Worm (Caenorhabditis elegans) whole organism, L4 larva: ENCODE results near the gene F28C6.8.

Experiments
- F10B5.3 ChIP-seq: sonication (generic microtip); optimal IDR thresholded peaks from 2 replicates; lab custom pipeline; 2016; ENCODE audit warnings: mild to moderate bottlenecking, missing genetic modification characterization, missing compliant biosample characterization
- F26F4.8 ChIP-seq: fragments of 200-800 bp; sonication (Bioruptor generic); conservative IDR thresholded peaks from 2 replicates; pipeline ENCODE4 v1.3.6; 2022; ENCODE audit warnings: missing genetic modification characterization, missing compliant biosample characterization
- F44E2.7 ChIP-seq: fragments of 200-800 bp; sonication (Bioruptor generic); IDR thresholded peaks from 2 replicates; pipeline ENCODE4 v2.1.2; 2022; ENCODE audit warnings: missing genetic modification characterization, missing compliant biosample characterization
- F49E8.2 ChIP-seq: sonication (generic microtip); optimal IDR thresholded peaks from 2 replicates; lab custom pipeline; 2016; ENCODE audit warnings: missing compliant biosample characterization, mild to moderate bottlenecking, missing genetic modification characterization, borderline replicate concordance
- R02D3.7 ChIP-seq: fragments of 150-350 bp; sonication (generic microtip); optimal IDR thresholded peaks from 3 replicates; lab custom pipeline; 2014; ENCODE audit warnings: missing biosample characterization, missing genetic modification characterization
- T20F7.1 ChIP-seq: fragments of 200-800 bp; sonication (Bioruptor generic); optimal IDR thresholded peaks from 2 replicates; lab custom pipeline; 2018; ENCODE audit warnings: mild to moderate bottlenecking, missing genetic modification characterization, missing compliant biosample characterization
- T26A8.4 ChIP-seq: fragments of 200-800 bp; sonication (Bioruptor generic); IDR thresholded peaks from 2 replicates; pipeline ENCODE4 v1.3.6; 2022; ENCODE audit warnings: missing genetic modification characterization, missing compliant biosample characterization
- Y48G9A.11 ChIP-seq: fragments of 200-800 bp; sonication (Bioruptor generic); IDR thresholded peaks from 2 replicates; pipeline ENCODE4 v1.3.6; 2022; ENCODE audit warnings: missing genetic modification reagents, missing genetic modification characterization, missing compliant biosample characterization
- Y5F2A.4 ChIP-seq: fragments of 200-800 bp; sonication (Bioruptor generic); optimal IDR thresholded peaks from 2 replicates; lab custom pipeline; 2018; ENCODE audit warnings: mild to moderate bottlenecking, missing genetic modification characterization, missing compliant biosample characterization
- Y75B8A.6 ChIP-seq: fragments of 200-800 bp; sonication (Bioruptor generic); IDR thresholded peaks from 2 replicates; pipeline ENCODE4 v1.3.6; 2022; ENCODE audit warnings: missing genetic modification reagents, missing genetic modification characterization, missing compliant biosample characterization
- ZK546.5 ChIP-seq, 2 experiments: sonication (generic microtip); optimal IDR thresholded peaks; 2 replicates each; lab custom pipeline; 2017; ENCODE audit warnings: missing biosample characterization in 2 of 2, missing genetic modification characterization in 2 of 2
- aha-1 ChIP-seq: fragments of 150-350 bp; peaks from one replicate; lab custom pipeline; 2014; ENCODE audit warnings: missing biosample characterization, missing genetic modification characterization
- aly-2 ChIP-seq: sonication (generic microtip); optimal IDR thresholded peaks from 2 replicates; lab custom pipeline; 2018; ENCODE audit warnings: missing biosample characterization, missing genetic modification characterization
- attf-4 ChIP-seq: sonication (generic microtip); optimal IDR thresholded peaks from 3 replicates; lab custom pipeline; 2017; ENCODE audit warnings: missing biosample characterization, missing genetic modification characterization
- ceh-62 ChIP-seq: sonication (generic microtip); optimal IDR thresholded peaks from 2 replicates; lab custom pipeline; 2017; ENCODE audit warnings: missing biosample characterization, missing genetic modification characterization
- ceh-82 ChIP-seq: sonication (generic microtip); optimal IDR thresholded peaks from 2 replicates; lab custom pipeline; 2017; ENCODE audit warnings: missing biosample characterization, missing genetic modification characterization
- daf-12 ChIP-seq: fragments of 150-350 bp; optimal IDR thresholded peaks from 2 replicates; lab custom pipeline; 2014; ENCODE audit warnings: missing biosample characterization, missing genetic modification reagents, missing genetic modification characterization
- daf-16 ChIP-seq, 3 experiments: sonication (generic microtip); optimal IDR thresholded peaks; 2 replicates each; lab custom pipeline; 2016 to 2017; ENCODE audit warnings: missing genetic modification characterization in 3 of 3, missing genetic modification reagents in 3 of 3, mild to moderate bottlenecking in 2 of 3, missing compliant biosample characterization in 2 of 3, missing biosample characterization in 1 of 3, moderate library complexity in 1 of 3
- daf-19 ChIP-seq: fragments of 200-800 bp; sonication (Bioruptor generic); conservative IDR thresholded peaks from 2 replicates; pipeline ENCODE4 v1.3.6; 2022; ENCODE audit warnings: missing genetic modification characterization, missing compliant biosample characterization
- dmd-8 ChIP-seq: fragments of 200-800 bp; sonication (Bioruptor generic); IDR thresholded peaks from 2 replicates; pipeline ENCODE4 v1.3.6; 2022; ENCODE audit warnings: missing genetic modification characterization, missing compliant biosample characterization
- dmd-9 ChIP-seq: fragments of 200-800 bp; sonication (Bioruptor generic); IDR thresholded peaks from 2 replicates; pipeline ENCODE4 v1.3.6; 2022; ENCODE audit warnings: missing genetic modification reagents, missing genetic modification characterization, missing compliant biosample characterization
- dpl-1 ChIP-seq: fragments of 150-350 bp; optimal IDR thresholded peaks from 2 replicates; lab custom pipeline; 2014; ENCODE audit warnings: missing biosample characterization, missing genetic modification reagents, missing genetic modification characterization
- dve-1 ChIP-seq: sonication (generic microtip); optimal IDR thresholded peaks from 2 replicates; lab custom pipeline; 2017; ENCODE audit warnings: antibody characterized with exemption, mild to moderate bottlenecking, missing genetic modification characterization, missing compliant biosample characterization; ENCODE audit not compliant: insufficient read depth
- egl-43 ChIP-seq: fragments of 200-800 bp; sonication (Bioruptor generic); IDR thresholded peaks from 2 replicates; pipeline ENCODE4 v1.3.6; 2022; ENCODE audit warnings: missing genetic modification reagents, missing genetic modification characterization, missing compliant biosample characterization
- fkh-10 ChIP-seq: fragments of 150-350 bp; optimal IDR thresholded peaks from 2 replicates; lab custom pipeline; 2014; ENCODE audit warnings: missing biosample characterization, missing genetic modification reagents, missing genetic modification characterization
- gei-8 ChIP-seq: fragments of 200-800 bp; sonication (Bioruptor generic); optimal IDR thresholded peaks from 2 replicates; lab custom pipeline; 2018; ENCODE audit warnings: mild to moderate bottlenecking, missing genetic modification characterization, missing compliant biosample characterization
- hlh-11 ChIP-seq: fragments of 200-800 bp; sonication (Bioruptor generic); optimal IDR thresholded peaks from 2 replicates; lab custom pipeline; 2018; ENCODE audit warnings: mild to moderate bottlenecking, missing genetic modification characterization, missing compliant biosample characterization
- hlh-30 ChIP-seq: sonication (generic microtip); optimal IDR thresholded peaks from 2 replicates; lab custom pipeline; 2017; ENCODE audit warnings: antibody characterized with exemption, mild to moderate bottlenecking, missing genetic modification characterization, missing compliant biosample characterization; ENCODE audit not compliant: insufficient read depth
- hmg-1.1 ChIP-seq: fragments of 200-800 bp; sonication (Bioruptor generic); IDR thresholded peaks from 2 replicates; pipeline ENCODE4 v1.3.6; 2022; ENCODE audit warnings: missing genetic modification reagents, missing genetic modification characterization, missing compliant biosample characterization
- lim-7 ChIP-seq: fragments of 200-800 bp; sonication (Bioruptor generic); IDR thresholded peaks from 2 replicates; pipeline ENCODE4 v1.3.6; 2022; ENCODE audit warnings: missing genetic modification characterization, missing compliant biosample characterization
- lin-39 ChIP-seq: fragments of 150-350 bp; optimal IDR thresholded peaks from 2 replicates; lab custom pipeline; 2014; ENCODE audit warnings: missing biosample characterization, missing genetic modification reagents, missing genetic modification characterization
- lsy-2 ChIP-seq, 2 experiments: fragments of 150-350 bp in 1 of 2; sonication (generic microtip) in 1 of 2; optimal IDR thresholded peaks; 2 replicates each; lab custom pipeline; 2014 to 2017; ENCODE audit warnings: missing biosample characterization in 2 of 2, missing genetic modification characterization in 2 of 2
- madf-5 ChIP-seq, 2 experiments: fragments of 200-800 bp; sonication (Bioruptor generic); IDR thresholded peaks; 2 replicates each; pipeline ENCODE4 v1.3.6; 2022; ENCODE audit warnings: missing compliant biosample characterization in 2 of 2, missing genetic modification characterization in 2 of 2
- madf-9 ChIP-seq: fragments of 200-800 bp; sonication (Bioruptor generic); conservative IDR thresholded peaks from 2 replicates; pipeline ENCODE4 v1.3.6; 2022; ENCODE audit warnings: missing genetic modification reagents, missing genetic modification characterization, missing compliant biosample characterization
- mxl-3 ChIP-seq: fragments of 200-800 bp; sonication (Bioruptor generic); optimal IDR thresholded peaks from 2 replicates; lab custom pipeline; 2018; ENCODE audit warnings: mild to moderate bottlenecking, missing genetic modification characterization, missing compliant biosample characterization
- nhr-10 ChIP-seq: fragments of 150-350 bp; optimal IDR thresholded peaks from 2 replicates; lab custom pipeline; 2014; ENCODE audit warnings: missing biosample characterization, missing genetic modification characterization
- nhr-102 ChIP-seq: sonication (generic microtip); optimal IDR thresholded peaks from 2 replicates; lab custom pipeline; 2016; ENCODE audit warnings: mild to moderate bottlenecking, missing genetic modification characterization, moderate library complexity, missing compliant biosample characterization
- nhr-11 ChIP-seq: fragments of 150-350 bp; optimal IDR thresholded peaks from 2 replicates; lab custom pipeline; 2014; ENCODE audit warnings: missing biosample characterization, missing genetic modification characterization
- nhr-111 ChIP-seq: fragments of 200-800 bp; sonication (Bioruptor generic); optimal IDR thresholded peaks from 2 replicates; lab custom pipeline; 2018; ENCODE audit warnings: mild to moderate bottlenecking, missing genetic modification characterization, missing compliant biosample characterization
- nhr-237 ChIP-seq: sonication (generic microtip); optimal IDR thresholded peaks from 2 replicates; lab custom pipeline; 2017; ENCODE audit warnings: missing biosample characterization, missing genetic modification characterization
- nhr-25 ChIP-seq: sonication (generic microtip); optimal IDR thresholded peaks from 2 replicates; lab custom pipeline; 2017; ENCODE audit warnings: missing genetic modification characterization, mild to moderate bottlenecking, missing compliant biosample characterization, antibody characterized with exemption, moderate library complexity, borderline replicate concordance; ENCODE audit not compliant: insufficient read depth
- nhr-48 ChIP-seq: sonication (generic microtip); optimal IDR thresholded peaks from 2 replicates; lab custom pipeline; 2016; ENCODE audit warnings: mild to moderate bottlenecking, missing genetic modification characterization, missing compliant biosample characterization
- nhr-76 ChIP-seq: fragments of 150-350 bp; optimal IDR thresholded peaks from 2 replicates; lab custom pipeline; 2014; ENCODE audit warnings: missing biosample characterization, missing genetic modification characterization
- pqm-1 ChIP-seq: sonication (generic microtip); optimal IDR thresholded peaks from 2 replicates; lab custom pipeline; 2017; ENCODE audit warnings: missing biosample characterization, missing genetic modification characterization
- saeg-2 ChIP-seq: fragments of 200-800 bp; sonication (Bioruptor generic); IDR thresholded peaks from 2 replicates; pipeline ENCODE4 v1.3.6; 2022; ENCODE audit warnings: missing genetic modification reagents, missing genetic modification characterization, missing compliant biosample characterization
- skn-1 ChIP-seq: fragments of 150-350 bp; optimal IDR thresholded peaks from 2 replicates; lab custom pipeline; 2014; ENCODE audit warnings: missing biosample characterization, missing genetic modification characterization
- snpc-1.2 ChIP-seq: fragments of 200-800 bp; sonication (Bioruptor generic); IDR thresholded peaks from 2 replicates; pipeline ENCODE4 v1.3.6; 2022; ENCODE audit warnings: missing genetic modification reagents, missing genetic modification characterization, missing compliant biosample characterization
- spr-1 ChIP-seq: sonication (generic microtip); optimal IDR thresholded peaks from 2 replicates; lab custom pipeline; 2016; ENCODE audit warnings: mild to moderate bottlenecking, missing genetic modification characterization, missing compliant biosample characterization
- spr-3 ChIP-seq: fragments of 200-800 bp; sonication (Bioruptor generic); optimal IDR thresholded peaks from 2 replicates; lab custom pipeline; 2018; ENCODE audit warnings: mild to moderate bottlenecking, missing genetic modification characterization, missing compliant biosample characterization
- tra-1 ChIP-seq: fragments of 200-800 bp; sonication (Bioruptor generic); IDR thresholded peaks from 2 replicates; pipeline ENCODE4 v1.3.6; 2022; ENCODE audit warnings: missing genetic modification reagents, missing genetic modification characterization, missing compliant biosample characterization
- zag-1 ChIP-seq: fragments of 150-350 bp; optimal IDR thresholded peaks from 2 replicates; lab custom pipeline; 2014; ENCODE audit warnings: missing biosample characterization, missing genetic modification characterization

Gene F28C6.8

ce11 chrII:8561227-8561626 lies 45.4 kb upstream of the F28C6.8 start, which contains the start of gene iff-2 (continued):
- TF ChIP-seq madf-9, result peak; percentile 95
- TF ChIP-seq nhr-237 (tag; lab: Kevin White, UChicago), result peak; percentile 83
- TF ChIP-seq fkh-10 (GFP tag; lab: Kevin White, UChicago), result peak; percentile 99
- TF ChIP-seq lsy-2 (tag; optimal IDR thresholded peaks at IDR 0.05; lab: Kevin White, UChicago), result peak; percentile 97 to 98
- peak; percentile 97 for TF ChIP-seq T20F7.1 (GFP tag; lab: Kevin White, UChicago)
- TF ChIP-seq T26A8.4 (GFP tag; lab: Robert Waterston, UW), result peak; percentile 97
- TF ChIP-seq daf-19 (GFP tag; lab: Robert Waterston, UW), result peak; percentile 71
- no peak; the same call in 1 of the 2 replicates for TF ChIP-seq Y48G9A.11 (GFP tag; lab: Robert Waterston, UW)
- peak; percentile 95 for TF ChIP-seq nhr-48
- peak; percentile 97 for TF ChIP-seq dpl-1
- no peak for TF ChIP-seq nhr-111 (GFP tag; lab: Kevin White, UChicago)
- TF ChIP-seq Y75B8A.6 (GFP tag; lab: Robert Waterston, UW), result peak; percentile 96
- TF ChIP-seq nhr-76 (tag; lab: Kevin White, UChicago), result peak; percentile 81
- TF ChIP-seq tra-1 (GFP tag; lab: Robert Waterston, UW), result peak; percentile 98
- no peak for TF ChIP-seq F49E8.2 (tag; lab: Kevin White, UChicago)
- TF ChIP-seq mxl-3 (GFP tag; lab: Kevin White, UChicago), result peak; percentile 100
- no peak for TF ChIP-seq F44E2.7 (GFP tag; lab: Robert Waterston, UW)
- TF ChIP-seq ceh-62 (tag; lab: Kevin White, UChicago), result no peak
- TF ChIP-seq nhr-25 (tag; lab: Kevin White, UChicago), result peak; percentile 97
- TF ChIP-seq R02D3.7 (tag; lab: Kevin White, UChicago), result peak; percentile 50
- TF ChIP-seq ceh-82 (tag; lab: Kevin White, UChicago), result peak; percentile 12
- peak; percentile 58 for TF ChIP-seq gei-8 (GFP tag; lab: Kevin White, UChicago)
- TF ChIP-seq zag-1 (tag; lab: Kevin White, UChicago), result peak; percentile 81
- TF ChIP-seq F26F4.8, result no peak
- TF ChIP-seq egl-43 (GFP tag; lab: Robert Waterston, UW), result no peak; the same call in 1 of the 2 replicates
- no peak for TF ChIP-seq lin-39
- TF ChIP-seq aly-2 (tag; lab: Kevin White, UChicago), result peak; percentile 19
- TF ChIP-seq F10B5.3 (tag; lab: Kevin White, UChicago), result peak; percentile 75
- TF ChIP-seq nhr-11 (tag; lab: Kevin White, UChicago), result peak; percentile 100
- peak; percentile 70; the same call in 1 of the 2 replicates for TF ChIP-seq lim-7
- no peak for TF ChIP-seq daf-12 (tag; lab: Kevin White, UChicago)
- TF ChIP-seq aha-1 (tag; lab: Kevin White, UChicago), result peak; percentile 100
- peak; percentile 95 for TF ChIP-seq skn-1 (tag; lab: Kevin White, UChicago)
- peak; percentile 99 for TF ChIP-seq hlh-11 (tag; lab: Kevin White, UChicago)
- peak; percentile 89 to 91 for TF ChIP-seq daf-16 (GFP tag; optimal IDR thresholded peaks at IDR 0.05; lab: Kevin White, UChicago)
- peak; percentile 92 for TF ChIP-seq daf-16 (tag; optimal IDR thresholded peaks at IDR 0.05; lab: Kevin White, UChicago)
- peak in 1 of 2 experiments; percentile 89; a peak in 1 of 4 replicates for TF ChIP-seq madf-5 (GFP tag; IDR thresholded peaks at IDR 0.05; lab: Robert Waterston, UW)
- peak; percentile 47 to 92 for TF ChIP-seq ZK546.5 (tag; optimal IDR thresholded peaks at IDR 0.05; lab: Kevin White, UChicago)
- peak; percentile 93 for TF ChIP-seq spr-3 (GFP tag; lab: Kevin White, UChicago)
- peak; percentile 92 for TF ChIP-seq saeg-2
- TF ChIP-seq pqm-1 (tag; lab: Kevin White, UChicago), result peak; percentile 92
- TF ChIP-seq attf-4 (tag; lab: Kevin White, UChicago), result no peak
- TF ChIP-seq dve-1 (tag; lab: Kevin White, UChicago), result peak; percentile 100
- TF ChIP-seq Y5F2A.4 (GFP tag; lab: Kevin White, UChicago), result peak; percentile 78
- peak; percentile 100 for TF ChIP-seq hlh-30 (tag; lab: Kevin White, UChicago)
- TF ChIP-seq dmd-8, result no peak; the same call in 1 of the 2 replicates
- peak; percentile 95 for TF ChIP-seq dmd-9 (GFP tag; lab: Robert Waterston, UW)
- peak; percentile 97 for TF ChIP-seq nhr-10 (tag; lab: Kevin White, UChicago)
- peak; percentile 99 for TF ChIP-seq hmg-1.1
- peak; percentile 96 for TF ChIP-seq spr-1 (tag; lab: Kevin White, UChicago)
- TF ChIP-seq snpc-1.2 (GFP tag; lab: Robert Waterston, UW), result no peak
- TF ChIP-seq nhr-102 (tag; lab: Kevin White, UChicago), result peak; percentile 97
